Fruit fly (Drosophila melanogaster) whole organism, embryonic: ENCODE measurements around the gene Mlc-c.

Source experiments
- ATbp ChIP-seq: fragments of 200-800 bp; sonication (Bioruptor generic); optimal IDR thresholded peaks from 2 replicates; lab custom pipeline; 2017; ENCODE audit warnings: missing biosample characterization, mild to moderate bottlenecking, missing genetic modification characterization, missing genetic modification reagents
- BtbVII ChIP-seq: fragments of 200-800 bp; sonication (Bioruptor generic); optimal IDR thresholded peaks from 3 replicates; lab custom pipeline; 2017; ENCODE audit warnings: missing biosample characterization, mild to moderate bottlenecking, missing genetic modification characterization
- Bteb2 ChIP-seq: fragments of 200-800 bp; sonication (Bioruptor generic); optimal IDR thresholded peaks from 2 replicates; lab custom pipeline; 2016; ENCODE audit warnings: missing biosample characterization, missing genetic modification characterization
- C15 ChIP-seq: fragments of 200-800 bp; sonication (Bioruptor generic); IDR thresholded peaks from 3 replicates; pipeline ENCODE4 v1.3.6; 2022; ENCODE audit warnings: missing biosample characterization, missing genetic modification characterization
- CG10565 ChIP-seq: fragments of 200-800 bp; sonication (Bioruptor generic); optimal IDR thresholded peaks from 3 replicates; lab custom pipeline; 2016; ENCODE audit warnings: missing biosample characterization, mild to moderate bottlenecking, missing genetic modification characterization
- CG10979 ChIP-seq: fragments of 200-800 bp; sonication (Bioruptor generic); optimal IDR thresholded peaks from 2 replicates; lab custom pipeline; 2018; ENCODE audit warnings: missing biosample characterization, mild to moderate bottlenecking, missing genetic modification characterization, moderate library complexity
- CG11085 ChIP-seq: fragments of 200-800 bp; sonication (Bioruptor generic); IDR thresholded peaks from 2 replicates; pipeline ENCODE4 v1.3.6; 2022; ENCODE audit warnings: missing biosample characterization, missing genetic modification characterization
- CG11560 ChIP-seq: fragments of 200-800 bp; sonication (Bioruptor generic); IDR thresholded peaks from 3 replicates; pipeline ENCODE4 v1.3.6; 2022; ENCODE audit warnings: missing biosample characterization, missing genetic modification characterization
- CG13775 ChIP-seq: fragments of 200-800 bp; sonication (Bioruptor generic); optimal IDR thresholded peaks from 3 replicates; lab custom pipeline; 2017; ENCODE audit warnings: missing biosample characterization, mild to moderate bottlenecking, missing genetic modification characterization
- CG14014 ChIP-seq: fragments of 200-800 bp; sonication (Bioruptor generic); IDR thresholded peaks from 2 replicates; pipeline ENCODE4 v1.3.6; 2022; ENCODE audit warnings: missing biosample characterization, missing genetic modification characterization
- CG16863 ChIP-seq: fragments of 200-800 bp; sonication (Bioruptor generic); optimal IDR thresholded peaks from 3 replicates; lab custom pipeline; 2016; ENCODE audit warnings: missing biosample characterization, missing genetic modification characterization
- CG17359 ChIP-seq: fragments of 200-800 bp; sonication (Bioruptor generic); optimal IDR thresholded peaks from 3 replicates; lab custom pipeline; 2018; ENCODE audit warnings: missing biosample characterization, mild to moderate bottlenecking, missing genetic modification characterization, moderate library complexity
- CG2116 ChIP-seq: fragments of 200-800 bp; sonication (Bioruptor generic); optimal IDR thresholded peaks from 3 replicates; lab custom pipeline; 2018; ENCODE audit warnings: missing biosample characterization, mild to moderate bottlenecking, missing genetic modification characterization
- CG2199 ChIP-seq: fragments of 200-800 bp; sonication (Bioruptor generic); IDR thresholded peaks from 3 replicates; pipeline ENCODE4 v1.3.6; 2022; ENCODE audit warnings: missing biosample characterization, missing genetic modification characterization
- CG2678 ChIP-seq: fragments of 200-800 bp; sonication (Bioruptor generic); optimal IDR thresholded peaks from 3 replicates; lab custom pipeline; 2019; ENCODE audit warnings: missing biosample characterization, mild to moderate bottlenecking, missing genetic modification characterization, moderate library complexity
- CG31388 ChIP-seq: fragments of 200-800 bp; sonication (Bioruptor generic); optimal IDR thresholded peaks from 2 replicates; lab custom pipeline; 2016; ENCODE audit warnings: missing biosample characterization, missing genetic modification characterization
- CG33213 ChIP-seq: fragments of 200-800 bp; sonication (Bioruptor generic); optimal IDR thresholded peaks from 3 replicates; lab custom pipeline; 2016; ENCODE audit warnings: missing biosample characterization, missing genetic modification characterization
- CG4617 ChIP-seq: fragments of 200-800 bp; sonication (Bioruptor generic); optimal IDR thresholded peaks from 3 replicates; lab custom pipeline; 2016; ENCODE audit warnings: missing biosample characterization, missing genetic modification characterization, borderline replicate concordance
- CG6654 ChIP-seq: fragments of 200-800 bp; sonication (Bioruptor generic); optimal IDR thresholded peaks from 2 replicates; lab custom pipeline; 2017; ENCODE audit warnings: missing biosample characterization, mild to moderate bottlenecking, missing genetic modification characterization
- CHES-1-like ChIP-seq: fragments of 200-800 bp; sonication (Bioruptor generic); optimal IDR thresholded peaks from 2 replicates; lab custom pipeline; 2016; ENCODE audit warnings: missing biosample characterization, missing genetic modification characterization
- CrebB ChIP-seq: fragments of 200-800 bp; sonication (Bioruptor generic); optimal IDR thresholded peaks from 3 replicates; lab custom pipeline; 2018; ENCODE audit warnings: missing biosample characterization, mild to moderate bottlenecking, missing genetic modification characterization
- D19A ChIP-seq: fragments of 200-800 bp; optimal IDR thresholded peaks from 3 replicates; lab custom pipeline; 2019; ENCODE audit warnings: missing biosample characterization, mild to moderate bottlenecking, missing genetic modification characterization, moderate library complexity
- Dfd ChIP-seq, 2 experiments: fragments of >200 bp; optimal IDR thresholded peaks; 2 replicates each; lab custom pipeline; 2017; ENCODE audit warnings: missing biosample characterization in 2 of 2, missing genetic modification characterization in 2 of 2
- Doc2 ChIP-seq: fragments of 200-800 bp; sonication (Bioruptor generic); IDR thresholded peaks from 2 replicates; pipeline ENCODE4 v1.3.6; 2022; ENCODE audit warnings: missing biosample characterization, missing genetic modification characterization
- Drgx ChIP-seq: fragments of 200-800 bp; sonication (Bioruptor generic); IDR thresholded peaks from 2 replicates; pipeline ENCODE4 v1.3.6; 2022; ENCODE audit warnings: missing biosample characterization, missing genetic modification characterization
- ERR ChIP-seq: fragments of 200-800 bp; sonication (Bioruptor generic); optimal IDR thresholded peaks from 2 replicates; lab custom pipeline; 2016; ENCODE audit warnings: missing biosample characterization, missing genetic modification characterization
- HLH4C ChIP-seq: fragments of 200-800 bp; sonication (Bioruptor generic); IDR thresholded peaks from 3 replicates; pipeline ENCODE4 v1.3.6; 2022; ENCODE audit warnings: missing biosample characterization, missing genetic modification characterization; ENCODE audit not compliant: partially characterized antibody
- Hand ChIP-seq: fragments of 200-800 bp; sonication (Bioruptor generic); optimal IDR thresholded peaks from 2 replicates; lab custom pipeline; 2017; ENCODE audit warnings: mild to moderate bottlenecking, missing biosample characterization, missing genetic modification reagents, missing genetic modification characterization
- Max ChIP-seq: fragments of 200-800 bp; sonication (Bioruptor generic); optimal IDR thresholded peaks from 2 replicates; lab custom pipeline; 2016; ENCODE audit warnings: missing biosample characterization, mild to moderate bottlenecking, missing genetic modification characterization
- Meics ChIP-seq: fragments of 200-800 bp; sonication (Bioruptor generic); optimal IDR thresholded peaks from 2 replicates; lab custom pipeline; 2017; ENCODE audit warnings: missing biosample characterization, mild to moderate bottlenecking, missing genetic modification characterization
- NFAT ChIP-seq: fragments of 200-800 bp; sonication (Bioruptor generic); IDR thresholded peaks from 2 replicates; pipeline ENCODE4 v1.3.6; 2022; ENCODE audit warnings: missing biosample characterization, missing genetic modification characterization
- NfI ChIP-seq: fragments of 200-800 bp; sonication (Bioruptor generic); optimal IDR thresholded peaks from 3 replicates; lab custom pipeline; 2018; ENCODE audit warnings: missing biosample characterization, mild to moderate bottlenecking, missing genetic modification characterization, moderate library complexity
- Oaz ChIP-seq: fragments of 200-800 bp; sonication (Bioruptor generic); IDR thresholded peaks from 2 replicates; pipeline ENCODE4 v1.3.6; 2022; ENCODE audit warnings: missing biosample characterization, missing genetic modification characterization
- Sry-β ChIP-seq: fragments of 200-800 bp; sonication (Bioruptor generic); optimal IDR thresholded peaks from 2 replicates; lab custom pipeline; 2018; ENCODE audit warnings: missing biosample characterization, mild to moderate bottlenecking, missing genetic modification characterization, moderate library complexity
- Xbp1 ChIP-seq: fragments of 200-800 bp; sonication (Bioruptor generic); optimal IDR thresholded peaks from 3 replicates; lab custom pipeline; 2016; ENCODE audit warnings: missing biosample characterization, mild to moderate bottlenecking, missing genetic modification characterization
- ab ChIP-seq: fragments of 200-800 bp; sonication (Bioruptor generic); optimal IDR thresholded peaks from 2 replicates; lab custom pipeline; 2016; ENCODE audit warnings: missing biosample characterization, missing genetic modification characterization
- ash1 ChIP-seq: fragments of 200-800 bp; sonication (Bioruptor generic); optimal IDR thresholded peaks from 2 replicates; lab custom pipeline; 2018; ENCODE audit warnings: missing biosample characterization, mild to moderate bottlenecking, missing genetic modification characterization
- bab2 ChIP-seq: fragments of 200-800 bp; sonication (Bioruptor generic); optimal IDR thresholded peaks from 2 replicates; lab custom pipeline; 2016; ENCODE audit warnings: missing biosample characterization, missing genetic modification characterization
- bsh ChIP-seq, 2 experiments: fragments of 200-800 bp; sonication (Bioruptor generic); optimal IDR thresholded peaks; 2 replicates each; lab custom pipeline; 2017 to 2018; ENCODE audit warnings: mild to moderate bottlenecking in 2 of 2, missing biosample characterization in 2 of 2, missing genetic modification characterization in 2 of 2, moderate library complexity in 1 of 2
- dm ChIP-seq: fragments of 200-800 bp; sonication (Bioruptor generic); optimal IDR thresholded peaks from 3 replicates; lab custom pipeline; 2016; ENCODE audit warnings: missing biosample characterization, missing genetic modification characterization
- ems ChIP-seq: fragments of 200-800 bp; sonication (Bioruptor generic); optimal IDR thresholded peaks from 3 replicates; lab custom pipeline; 2016; ENCODE audit warnings: missing biosample characterization, missing genetic modification characterization
- lov ChIP-seq, 2 experiments: fragments of 200-800 bp in 1 of 2; fragments of >200 bp in 1 of 2; sonication (Bioruptor generic) in 1 of 2; IDR thresholded peaks in 1 of 2; optimal IDR thresholded peaks in 1 of 2; 2 replicates in 1 of 2; 3 replicates in 1 of 2; pipeline versions ENCODE4 v1.3.6 to Lab custom; 2017 to 2022; ENCODE audit warnings: missing biosample characterization in 1 of 2, missing genetic modification characterization in 1 of 2
- nmo ChIP-seq: fragments of 200-800 bp; sonication (Bioruptor generic); optimal IDR thresholded peaks from 2 replicates; lab custom pipeline; 2018; ENCODE audit warnings: missing biosample characterization, mild to moderate bottlenecking, missing genetic modification characterization, moderate library complexity
- onecut ChIP-seq: fragments of 200-800 bp; sonication (Bioruptor generic); IDR thresholded peaks from 2 replicates; pipeline ENCODE4 v1.3.6; 2022; ENCODE audit warnings: missing biosample characterization, missing genetic modification characterization
- phol ChIP-seq: fragments of 200-800 bp; sonication (Bioruptor generic); optimal IDR thresholded peaks from 3 replicates; lab custom pipeline; 2018; ENCODE audit warnings: missing biosample characterization, mild to moderate bottlenecking, missing genetic modification characterization, moderate library complexity
- psq ChIP-seq: fragments of 200-800 bp; sonication (Bioruptor generic); optimal IDR thresholded peaks from 2 replicates; lab custom pipeline; 2017; ENCODE audit warnings: missing biosample characterization, missing genetic modification characterization
- pum ChIP-seq: fragments of 200-800 bp; sonication (Bioruptor generic); optimal IDR thresholded peaks from 2 replicates; lab custom pipeline; 2016; ENCODE audit warnings: missing biosample characterization, missing genetic modification characterization
- seq ChIP-seq: fragments of 200-800 bp; sonication (Bioruptor generic); IDR thresholded peaks from 2 replicates; pipeline ENCODE4 v1.3.6; 2022; ENCODE audit warnings: missing biosample characterization, missing genetic modification characterization
- slbo ChIP-seq: fragments of 200-800 bp; sonication (Bioruptor generic); IDR thresholded peaks from 2 replicates; pipeline ENCODE4 v1.3.6; 2022; ENCODE audit warnings: missing biosample characterization, missing genetic modification characterization
- tgo ChIP-seq: fragments of 200-800 bp; sonication (Bioruptor generic); IDR thresholded peaks from 3 replicates; pipeline ENCODE4 v1.3.6; 2022; ENCODE audit warnings: missing biosample characterization, missing genetic modification characterization

The Mlc-c gene

DNA sequence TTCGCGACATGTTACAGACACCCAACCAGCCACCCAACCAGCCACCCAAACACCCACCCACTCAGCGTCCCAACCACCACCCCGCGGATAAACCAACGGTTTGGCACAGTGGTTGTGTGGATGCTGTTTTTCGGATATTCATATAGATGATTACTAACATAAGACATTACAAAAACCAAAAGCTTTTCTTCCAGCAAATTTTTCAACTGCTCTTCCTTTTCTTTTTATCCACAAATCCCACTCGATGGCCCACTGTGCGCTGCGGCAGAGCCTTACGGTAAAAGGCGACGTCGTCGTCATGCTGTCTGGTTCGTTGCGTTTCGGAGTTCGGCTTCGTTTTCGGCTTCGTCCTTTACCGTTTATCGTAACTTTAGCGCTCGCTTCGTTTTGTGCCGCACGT lies 16.2 kb upstream of the Mlc-c start (continued):
- TF ChIP-seq psq (GFP tag; lab: Kevin White, UChicago) (peak; percentile 31), CG10565 (GFP tag; lab: Kevin White, UChicago) (no peak), dm (GFP tag; lab: Kevin White, UChicago) (no peak), CG4617 (GFP tag; lab: Kevin White, UChicago) (no peak), bsh (GFP tag; optimal IDR thresholded peaks at IDR 0.05; lab: Kevin White, UChicago) (peak in 1 of 2 experiments; percentile 70), ERR (GFP tag; lab: Kevin White, UChicago) (peak; percentile 47), CG6654 (GFP tag; lab: Kevin White, UChicago) (peak; percentile 40), D19A (tag; lab: Kevin White, UChicago) (peak; percentile 9), NfI (GFP tag; lab: Kevin White, UChicago) (peak; percentile 53), Xbp1 (peak; percentile 50), ATbp (peak; percentile 48), NFAT (GFP tag; lab: Robert Waterston, UW) (0 out of 2 replicates have a peak, but pooled peaks have one; percentile 19), CG10979 (tag; lab: Kevin White, UChicago) (peak; percentile 47), CG2678 (tag; lab: Kevin White, UChicago) (peak; percentile 72), BtbVII (GFP tag; lab: Kevin White, UChicago) (peak; percentile 62), CG33213 (GFP tag; lab: Kevin White, UChicago) (no peak), lov (optimal IDR thresholded peaks at IDR 0.05; lab: Kevin White, UChicago) (no peak), lov (GFP tag; IDR thresholded peaks at IDR 0.05; lab: Robert Waterston, UW) (0 out of 3 replicates have a peak, but pooled peaks have one; percentile 28), Doc2 (GFP tag; lab: Robert Waterston, UW) (no peak), pum (GFP tag; lab: Kevin White, UChicago) (peak; percentile 16), CrebB (peak; percentile 14), Oaz (GFP tag; lab: Robert Waterston, UW) (0 out of 2 replicates have a peak, but pooled peaks have one; percentile 19), bab2 (GFP tag; lab: Kevin White, UChicago) (peak; percentile 56), C15 (GFP tag; lab: Robert Waterston, UW) (no peak), Max (GFP tag; lab: Kevin White, UChicago) (peak; percentile 33), CG14014 (GFP tag; lab: Robert Waterston, UW) (peak; percentile 82), nmo (GFP tag; lab: Kevin White, UChicago) (peak; percentile 48), CG13775 (GFP tag; lab: Kevin White, UChicago) (no peak), Meics (GFP tag; lab: Kevin White, UChicago) (peak; percentile 64), Drgx (GFP tag; lab: Robert Waterston, UW) (peak; percentile 39), HLH4C (GFP tag; lab: Robert Waterston, UW) (no peak), tgo (GFP tag; lab: Robert Waterston, UW) (peak; percentile 48), seq (peak; percentile 46; the same call in 1 of the 2 replicates), CG2199 (0 out of 3 replicates have a peak, but pooled peaks have one; percentile 24), CG11560 (tag; lab: Robert Waterston, UW) (no peak), ems (GFP tag; lab: Kevin White, UChicago) (peak; percentile 52), CG2116 (GFP tag; lab: Kevin White, UChicago) (no peak), slbo (GFP tag; lab: Robert Waterston, UW) (peak; percentile 73), Hand (peak; percentile 60), ab (GFP tag; lab: Kevin White, UChicago) (no peak), ash1 (GFP tag; lab: Kevin White, UChicago) (no peak), CHES-1-like (GFP tag; lab: Kevin White, UChicago) (peak; percentile 25), onecut (GFP tag; lab: Robert Waterston, UW) (peak; percentile 64), Sry-β (GFP tag; lab: Kevin White, UChicago) (no peak), CG31388 (GFP tag; lab: Kevin White, UChicago) (no peak), Bteb2 (GFP tag; lab: Kevin White, UChicago) (peak; percentile 38), phol (tag; lab: Kevin White, UChicago) (peak; percentile 37), CG17359 (tag; lab: Kevin White, UChicago) (peak; percentile 69), CG11085 (peak; percentile 52), Dfd (GFP tag; optimal IDR thresholded peaks at IDR 0.05; lab: Kevin White, UChicago) (no peak), CG16863 (peak; percentile 51)
